Worm (Caenorhabditis elegans): ENCODE measurements around the gene ZK1058.3.
A peak's percentile ranks its signal among the peaks of the same experiment; 100 is the strongest.

The ZK1058.3 gene

ce11 chrIII:3915705-3916104 lies 3.0 kb upstream of the ZK1058.3 start:
- no peak for TF ChIP-seq hnd-1 (tag; optimal IDR thresholded peaks at IDR 0.05)
- peak; percentile 32 for TF ChIP-seq hmg-4 (GFP tag; optimal IDR thresholded peaks at IDR 0.05)

ce11 chrIII:3916624-3917023 lies 2.0 kb upstream of the ZK1058.3 start, which contains the start of gene ccdc-47:
Gene ccdc-47 (plus strand): TSS chrIII:3916967.
- TF ChIP-seq ama-1 (optimal IDR thresholded peaks at IDR 0.05) (no peak), hmg-4 (GFP tag; optimal IDR thresholded peaks at IDR 0.05) (peak; percentile 82), hmbx-1 (tag; optimal IDR thresholded peaks at IDR 0.05) (no peak), sea-1 (GFP tag; conservative IDR thresholded peaks at IDR 0.05) (peak; percentile 88), tbx-37 (GFP tag; conservative IDR thresholded peaks at IDR 0.05) (peak; percentile 68; the same call in 1 of the 2 replicates), flt-1 (GFP tag; IDR thresholded peaks at IDR 0.05) (peak; percentile 75), tra-4 (tag; optimal IDR thresholded peaks at IDR 0.05) (peak; percentile 5), pes-1 (GFP tag; IDR thresholded peaks at IDR 0.05) (peak; percentile 87), scrt-1 (GFP tag; IDR thresholded peaks at IDR 0.05) (peak; percentile 86), aly-1 (tag; optimal IDR thresholded peaks at IDR 0.05) (peak; percentile 75), ceh-36 (tag; optimal IDR thresholded peaks at IDR 0.05) (peak; percentile 84), B0310.2 (tag; optimal IDR thresholded peaks at IDR 0.05) (peak; percentile 15), F13C5.2 (tag; optimal IDR thresholded peaks at IDR 0.05) (peak; percentile 93), ceh-13 (GFP tag; optimal IDR thresholded peaks at IDR 0.05) (peak; percentile 67), hnd-1 (tag; optimal IDR thresholded peaks at IDR 0.05) (peak; percentile 74), tbx-11 (GFP tag; IDR thresholded peaks at IDR 0.05) (peak; percentile 81), ets-7 (tag; optimal IDR thresholded peaks at IDR 0.05) (peak; percentile 57)

ce11 chrIII:3921646-3922328 lies 3.1 kb downstream of the ZK1058.3 start, which contains the start of the genes metl-6 and nit-1:
Gene metl-6 (minus strand): TSS chrIII:3921711.
Gene nit-1 (plus strand): TSS chrIII:3922207.
- TF ChIP-seq pes-1 (GFP tag; IDR thresholded peaks at IDR 0.05) = no peak
- no peak for TF ChIP-seq ceh-36 (tag; optimal IDR thresholded peaks at IDR 0.05)
- TF ChIP-seq F13C5.2 (tag; optimal IDR thresholded peaks at IDR 0.05) = no peak
- TF ChIP-seq hmg-4 (GFP tag; optimal IDR thresholded peaks at IDR 0.05) = no peak
- no peak for TF ChIP-seq tra-4 (tag; optimal IDR thresholded peaks at IDR 0.05)
- no peak for TF ChIP-seq sea-1 (GFP tag; conservative IDR thresholded peaks at IDR 0.05)
- TF ChIP-seq hnd-1 (tag; optimal IDR thresholded peaks at IDR 0.05) = no peak
- TF ChIP-seq scrt-1 (GFP tag; IDR thresholded peaks at IDR 0.05) = no peak
- TF ChIP-seq B0310.2 (tag; optimal IDR thresholded peaks at IDR 0.05) = no peak
- no peak for TF ChIP-seq ceh-13 (GFP tag; optimal IDR thresholded peaks at IDR 0.05)
- no peak for TF ChIP-seq tbx-11 (GFP tag; IDR thresholded peaks at IDR 0.05)
- no peak for TF ChIP-seq tbx-37 (GFP tag; conservative IDR thresholded peaks at IDR 0.05)
- TF ChIP-seq ets-7 (tag; optimal IDR thresholded peaks at IDR 0.05) = no peak
- no peak for TF ChIP-seq hmbx-1 (tag; optimal IDR thresholded peaks at IDR 0.05)
- no peak for TF ChIP-seq flt-1 (GFP tag; IDR thresholded peaks at IDR 0.05)
- no peak for TF ChIP-seq aly-1 (tag; optimal IDR thresholded peaks at IDR 0.05)
- TF ChIP-seq ama-1 (optimal IDR thresholded peaks at IDR 0.05) = no peak

ce11 chrIII:3926116-3926515 lies 7.4 kb downstream of the ZK1058.3 start, which contains the start of gene ZK1058.9:
Gene ZK1058.9 (minus strand): TSS chrIII:3926216.
- TF ChIP-seq ceh-13 (GFP tag; optimal IDR thresholded peaks at IDR 0.05) (no peak), flt-1 (GFP tag; IDR thresholded peaks at IDR 0.05) (no peak), hmg-4 (GFP tag; optimal IDR thresholded peaks at IDR 0.05) (no peak), aly-1 (tag; optimal IDR thresholded peaks at IDR 0.05) (no peak), ets-7 (tag; optimal IDR thresholded peaks at IDR 0.05) (no peak), hnd-1 (tag; optimal IDR thresholded peaks at IDR 0.05) (no peak), scrt-1 (GFP tag; IDR thresholded peaks at IDR 0.05) (no peak), ceh-36 (tag; optimal IDR thresholded peaks at IDR 0.05) (no peak), tra-4 (tag; optimal IDR thresholded peaks at IDR 0.05) (no peak), sea-1 (GFP tag; conservative IDR thresholded peaks at IDR 0.05) (no peak), hmbx-1 (tag; optimal IDR thresholded peaks at IDR 0.05) (no peak), tbx-37 (GFP tag; conservative IDR thresholded peaks at IDR 0.05) (no peak), pes-1 (GFP tag; IDR thresholded peaks at IDR 0.05) (no peak), F13C5.2 (tag; optimal IDR thresholded peaks at IDR 0.05) (no peak), tbx-11 (GFP tag; IDR thresholded peaks at IDR 0.05) (no peak), ama-1 (optimal IDR thresholded peaks at IDR 0.05) (no peak)

- no peak for TF ChIP-seq ceh-13 (GFP tag; optimal IDR thresholded peaks at IDR 0.05)
- TF ChIP-seq pes-1 (GFP tag; IDR thresholded peaks at IDR 0.05) = no peak
- no peak for TF ChIP-seq ama-1 (optimal IDR thresholded peaks at IDR 0.05)
- no peak for TF ChIP-seq B0310.2 (tag; optimal IDR thresholded peaks at IDR 0.05)
- no peak for TF ChIP-seq ets-7 (tag; optimal IDR thresholded peaks at IDR 0.05)
- TF ChIP-seq hmbx-1 (tag; optimal IDR thresholded peaks at IDR 0.05) = no peak
- TF ChIP-seq F13C5.2 (tag; optimal IDR thresholded peaks at IDR 0.05) = no peak
Measured at ce11 chrIII:3926801-3927200, 8.1 kb downstream of the ZK1058.3 start.

- no peak for TF ChIP-seq hmbx-1 (tag; optimal IDR thresholded peaks at IDR 0.05)
- TF ChIP-seq hnd-1 (tag; optimal IDR thresholded peaks at IDR 0.05) = no peak
- TF ChIP-seq scrt-1 (GFP tag; IDR thresholded peaks at IDR 0.05) = no peak
- no peak for TF ChIP-seq sea-1 (GFP tag; conservative IDR thresholded peaks at IDR 0.05)
- TF ChIP-seq ets-7 (tag; optimal IDR thresholded peaks at IDR 0.05) = no peak
- no peak for TF ChIP-seq B0310.2 (tag; optimal IDR thresholded peaks at IDR 0.05)
- no peak for TF ChIP-seq flt-1 (GFP tag; IDR thresholded peaks at IDR 0.05)
- TF ChIP-seq hmg-4 (GFP tag; optimal IDR thresholded peaks at IDR 0.05) = no peak
- no peak for TF ChIP-seq tbx-37 (GFP tag; conservative IDR thresholded peaks at IDR 0.05)
- TF ChIP-seq tbx-11 (GFP tag; IDR thresholded peaks at IDR 0.05) = no peak
- no peak for TF ChIP-seq F13C5.2 (tag; optimal IDR thresholded peaks at IDR 0.05)
- TF ChIP-seq pes-1 (GFP tag; IDR thresholded peaks at IDR 0.05) = no peak
- TF ChIP-seq ceh-36 (tag; optimal IDR thresholded peaks at IDR 0.05) = no peak
- TF ChIP-seq aly-1 (tag; optimal IDR thresholded peaks at IDR 0.05) = no peak
Measured at ce11 chrIII:3927450-3927849, 8.8 kb downstream of the ZK1058.3 start.

- TF ChIP-seq tbx-37 (GFP tag; conservative IDR thresholded peaks at IDR 0.05) (no peak), ceh-13 (GFP tag; optimal IDR thresholded peaks at IDR 0.05) (no peak), aly-1 (tag; optimal IDR thresholded peaks at IDR 0.05) (no peak), B0310.2 (tag; optimal IDR thresholded peaks at IDR 0.05) (no peak), ets-7 (tag; optimal IDR thresholded peaks at IDR 0.05) (no peak), tbx-11 (GFP tag; IDR thresholded peaks at IDR 0.05) (no peak), hmg-4 (GFP tag; optimal IDR thresholded peaks at IDR 0.05) (no peak), hnd-1 (tag; optimal IDR thresholded peaks at IDR 0.05) (no peak), ceh-36 (tag; optimal IDR thresholded peaks at IDR 0.05) (no peak), flt-1 (GFP tag; IDR thresholded peaks at IDR 0.05) (no peak), hmbx-1 (tag; optimal IDR thresholded peaks at IDR 0.05) (no peak), ama-1 (optimal IDR thresholded peaks at IDR 0.05) (no peak), F13C5.2 (tag; optimal IDR thresholded peaks at IDR 0.05) (no peak)
Measured at ce11 chrIII:3928136-3928535, 9.5 kb downstream of the ZK1058.3 start, which contains the start of gene F37A8.1. Gene F37A8.1 (plus strand): TSS chrIII:3928436.
